Worm (Caenorhabditis elegans) whole organism, L4 larva: ENCODE measurements around the gene ZC116.5.

Experiments used
- F10B5.3 ChIP-seq: sonication (generic microtip); optimal IDR thresholded peaks from 2 replicates; lab custom pipeline; 2016; ENCODE audit warnings: mild to moderate bottlenecking, missing genetic modification characterization, missing compliant biosample characterization
- F37D6.2 ChIP-seq: sonication (generic microtip); optimal IDR thresholded peaks from 2 replicates; lab custom pipeline; 2016; ENCODE audit warnings: mild to moderate bottlenecking, missing genetic modification characterization, missing compliant biosample characterization
- F44E2.7 ChIP-seq: fragments of 200-800 bp; sonication (Bioruptor generic); IDR thresholded peaks from 2 replicates; pipeline ENCODE4 v2.1.2; 2022; ENCODE audit warnings: missing genetic modification characterization, missing compliant biosample characterization
- F49E8.2 ChIP-seq: sonication (generic microtip); optimal IDR thresholded peaks from 2 replicates; lab custom pipeline; 2016; ENCODE audit warnings: missing compliant biosample characterization, mild to moderate bottlenecking, missing genetic modification characterization, borderline replicate concordance
- T20F7.1 ChIP-seq: fragments of 200-800 bp; sonication (Bioruptor generic); optimal IDR thresholded peaks from 2 replicates; lab custom pipeline; 2018; ENCODE audit warnings: mild to moderate bottlenecking, missing genetic modification characterization, missing compliant biosample characterization
- Y105C5A.15 ChIP-seq: fragments of 200-800 bp; sonication (Bioruptor generic); IDR thresholded peaks from 2 replicates; pipeline ENCODE4 v1.3.6; 2022; ENCODE audit warnings: missing genetic modification characterization, missing compliant biosample characterization
- Y48G9A.11 ChIP-seq: fragments of 200-800 bp; sonication (Bioruptor generic); IDR thresholded peaks from 2 replicates; pipeline ENCODE4 v1.3.6; 2022; ENCODE audit warnings: missing genetic modification reagents, missing genetic modification characterization, missing compliant biosample characterization
- attf-4 ChIP-seq: sonication (generic microtip); optimal IDR thresholded peaks from 3 replicates; lab custom pipeline; 2017; ENCODE audit warnings: missing biosample characterization, missing genetic modification characterization
- ceh-32 ChIP-seq: sonication (generic microtip); optimal IDR thresholded peaks from 2 replicates; lab custom pipeline; 2016; ENCODE audit warnings: mild to moderate bottlenecking, missing genetic modification characterization, missing compliant biosample characterization; ENCODE audit not compliant: poor library complexity
- ces-1 ChIP-seq: fragments of 150-350 bp; sonication (generic microtip); optimal IDR thresholded peaks from 4 replicates; lab custom pipeline; 2014; ENCODE audit warnings: missing biosample characterization, missing genetic modification reagents, missing genetic modification characterization
- ctbp-1 ChIP-seq: fragments of 200-800 bp; sonication (Bioruptor generic); IDR thresholded peaks from 2 replicates; pipeline ENCODE4 v1.3.6; 2022; ENCODE audit warnings: missing genetic modification reagents, missing genetic modification characterization, missing compliant biosample characterization
- daf-16 ChIP-seq, 3 experiments: sonication (generic microtip); optimal IDR thresholded peaks; 2 replicates each; lab custom pipeline; 2016 to 2017; ENCODE audit warnings: missing genetic modification characterization in 3 of 3, missing genetic modification reagents in 3 of 3, mild to moderate bottlenecking in 2 of 3, missing compliant biosample characterization in 2 of 3, missing biosample characterization in 1 of 3, moderate library complexity in 1 of 3
- daf-19 ChIP-seq: fragments of 200-800 bp; sonication (Bioruptor generic); conservative IDR thresholded peaks from 2 replicates; pipeline ENCODE4 v1.3.6; 2022; ENCODE audit warnings: missing genetic modification characterization, missing compliant biosample characterization
- daf-8 ChIP-seq: fragments of 200-800 bp; sonication (Bioruptor generic); IDR thresholded peaks from 2 replicates; pipeline ENCODE4 v1.3.6; 2022; ENCODE audit warnings: missing genetic modification characterization, missing compliant biosample characterization
- dve-1 ChIP-seq: sonication (generic microtip); optimal IDR thresholded peaks from 2 replicates; lab custom pipeline; 2017; ENCODE audit warnings: antibody characterized with exemption, mild to moderate bottlenecking, missing genetic modification characterization, missing compliant biosample characterization; ENCODE audit not compliant: insufficient read depth
- egl-43 ChIP-seq: fragments of 200-800 bp; sonication (Bioruptor generic); IDR thresholded peaks from 2 replicates; pipeline ENCODE4 v1.3.6; 2022; ENCODE audit warnings: missing genetic modification reagents, missing genetic modification characterization, missing compliant biosample characterization
- fos-1 ChIP-seq: fragments of 150-350 bp; optimal IDR thresholded peaks from 2 replicates; lab custom pipeline; 2014; ENCODE audit warnings: missing biosample characterization, missing genetic modification characterization
- hlh-11 ChIP-seq: fragments of 200-800 bp; sonication (Bioruptor generic); optimal IDR thresholded peaks from 2 replicates; lab custom pipeline; 2018; ENCODE audit warnings: mild to moderate bottlenecking, missing genetic modification characterization, missing compliant biosample characterization
- lin-1 ChIP-seq: fragments of 200-800 bp; sonication (Bioruptor generic); IDR thresholded peaks from 2 replicates; pipeline ENCODE4 v1.3.6; 2022; ENCODE audit warnings: missing genetic modification reagents, missing genetic modification characterization, missing compliant biosample characterization
- lin-13 ChIP-seq: fragments of 150-350 bp; optimal IDR thresholded peaks from 2 replicates; lab custom pipeline; 2014; ENCODE audit warnings: missing biosample characterization, missing genetic modification reagents, missing genetic modification characterization
- lin-38 ChIP-seq: fragments of 200-800 bp; sonication (Bioruptor generic); IDR thresholded peaks from 2 replicates; pipeline ENCODE4 v1.3.6; 2022; ENCODE audit warnings: missing genetic modification reagents, missing genetic modification characterization, missing compliant biosample characterization
- lin-39 ChIP-seq: fragments of 150-350 bp; optimal IDR thresholded peaks from 2 replicates; lab custom pipeline; 2014; ENCODE audit warnings: missing biosample characterization, missing genetic modification reagents, missing genetic modification characterization
- lsy-2 ChIP-seq, 2 experiments: fragments of 150-350 bp in 1 of 2; sonication (generic microtip) in 1 of 2; optimal IDR thresholded peaks; 2 replicates each; lab custom pipeline; 2014 to 2017; ENCODE audit warnings: missing biosample characterization in 2 of 2, missing genetic modification characterization in 2 of 2
- mdl-1 ChIP-seq, 2 experiments: fragments of 150-350 bp in 1 of 2; sonication (generic microtip) in 1 of 2; optimal IDR thresholded peaks; 2 replicates each; lab custom pipeline; 2014 to 2017; ENCODE audit warnings: missing biosample characterization in 2 of 2, missing genetic modification characterization in 2 of 2
- mdt-29 ChIP-seq: fragments of 200-800 bp; sonication (Bioruptor generic); IDR thresholded peaks from 2 replicates; pipeline ENCODE4 v1.3.6; 2022; ENCODE audit warnings: missing genetic modification reagents, missing genetic modification characterization, missing compliant biosample characterization
- mep-1 ChIP-seq: fragments of 150-350 bp; sonication (generic microtip); optimal IDR thresholded peaks from 3 replicates; lab custom pipeline; 2014; ENCODE audit warnings: missing biosample characterization, missing genetic modification characterization
- mes-2 ChIP-seq: sonication (generic microtip); optimal IDR thresholded peaks from 2 replicates; lab custom pipeline; 2016; ENCODE audit warnings: missing genotype, mild to moderate bottlenecking, missing genetic modification characterization, missing compliant biosample characterization; ENCODE audit not compliant: poor library complexity, severe bottlenecking
- mxl-2 ChIP-seq: fragments of 200-800 bp; sonication (Bioruptor generic); conservative IDR thresholded peaks from 2 replicates; pipeline ENCODE4 v1.3.6; 2022; ENCODE audit warnings: missing genetic modification reagents, missing genetic modification characterization, missing compliant biosample characterization
- mxl-3 ChIP-seq: fragments of 200-800 bp; sonication (Bioruptor generic); optimal IDR thresholded peaks from 2 replicates; lab custom pipeline; 2018; ENCODE audit warnings: mild to moderate bottlenecking, missing genetic modification characterization, missing compliant biosample characterization
- nhr-10 ChIP-seq: fragments of 150-350 bp; optimal IDR thresholded peaks from 2 replicates; lab custom pipeline; 2014; ENCODE audit warnings: missing biosample characterization, missing genetic modification characterization
- nhr-102 ChIP-seq: sonication (generic microtip); optimal IDR thresholded peaks from 2 replicates; lab custom pipeline; 2016; ENCODE audit warnings: mild to moderate bottlenecking, missing genetic modification characterization, moderate library complexity, missing compliant biosample characterization
- nhr-11 ChIP-seq: fragments of 150-350 bp; optimal IDR thresholded peaks from 2 replicates; lab custom pipeline; 2014; ENCODE audit warnings: missing biosample characterization, missing genetic modification characterization
- nhr-41 ChIP-seq: fragments of 200-800 bp; sonication (Bioruptor generic); IDR thresholded peaks from 2 replicates; pipeline ENCODE4 v1.3.6; 2022; ENCODE audit warnings: missing genetic modification reagents, missing genetic modification characterization, missing compliant biosample characterization
- nhr-76 ChIP-seq: fragments of 150-350 bp; optimal IDR thresholded peaks from 2 replicates; lab custom pipeline; 2014; ENCODE audit warnings: missing biosample characterization, missing genetic modification characterization
- pqm-1 ChIP-seq: sonication (generic microtip); optimal IDR thresholded peaks from 2 replicates; lab custom pipeline; 2017; ENCODE audit warnings: missing biosample characterization, missing genetic modification characterization
- rbr-2 ChIP-seq: sonication (generic microtip); optimal IDR thresholded peaks from 2 replicates; lab custom pipeline; 2016; ENCODE audit warnings: missing genotype, missing genetic modification characterization, missing compliant biosample characterization
- sdz-12 ChIP-seq: fragments of 200-800 bp; sonication (Bioruptor generic); optimal IDR thresholded peaks from 2 replicates; lab custom pipeline; 2018; ENCODE audit warnings: mild to moderate bottlenecking, missing genetic modification characterization, missing compliant biosample characterization
- spr-3 ChIP-seq: fragments of 200-800 bp; sonication (Bioruptor generic); optimal IDR thresholded peaks from 2 replicates; lab custom pipeline; 2018; ENCODE audit warnings: mild to moderate bottlenecking, missing genetic modification characterization, missing compliant biosample characterization
- tra-1 ChIP-seq: fragments of 200-800 bp; sonication (Bioruptor generic); IDR thresholded peaks from 2 replicates; pipeline ENCODE4 v1.3.6; 2022; ENCODE audit warnings: missing genetic modification reagents, missing genetic modification characterization, missing compliant biosample characterization
- unc-62 ChIP-seq, 3 experiments: fragments of 150-350 bp in 1 of 3; sonication (generic microtip); optimal IDR thresholded peaks in 2 of 3; peaks in 1 of 3; 1 replicate in 1 of 3; 2 replicates in 2 of 3; lab custom pipeline; 2014 to 2017; ENCODE audit warnings: missing biosample characterization in 3 of 3, missing genetic modification characterization in 3 of 3, missing genetic modification reagents in 3 of 3, missing genotype in 1 of 3
- zag-1 ChIP-seq: fragments of 150-350 bp; optimal IDR thresholded peaks from 2 replicates; lab custom pipeline; 2014; ENCODE audit warnings: missing biosample characterization, missing genetic modification characterization
- zfp-3 ChIP-seq: fragments of 200-800 bp; sonication (Bioruptor generic); conservative IDR thresholded peaks from 2 replicates; pipeline ENCODE4 v1.3.6; 2022; ENCODE audit warnings: missing genetic modification reagents, missing genetic modification characterization, missing compliant biosample characterization
- zip-11 ChIP-seq: fragments of 200-800 bp; sonication (Bioruptor generic); IDR thresholded peaks from 2 replicates; pipeline ENCODE4 v1.3.6; 2022; ENCODE audit warnings: missing genetic modification characterization, missing compliant biosample characterization
- ztf-11 ChIP-seq: fragments of 150-350 bp; optimal IDR thresholded peaks from 2 replicates; lab custom pipeline; 2014; ENCODE audit warnings: missing biosample characterization, missing genetic modification characterization

The ZC116.5 gene

ce11 chrV:12599510-12600242, 9.1 kb downstream of the ZC116.5 start, which contains the start of gene C14C10.5:
Gene C14C10.5, plus strand, starts transcription at chrV:12600192.
- TF ChIP-seq T20F7.1 (GFP tag; lab: Kevin White, UChicago) (peak; percentile 41), dve-1 (tag; lab: Kevin White, UChicago) (peak; percentile 48), mxl-3 (GFP tag; lab: Kevin White, UChicago) (peak; percentile 15), daf-16 (GFP tag; optimal IDR thresholded peaks at IDR 0.05; lab: Kevin White, UChicago) (no peak), daf-16 (tag; optimal IDR thresholded peaks at IDR 0.05; lab: Kevin White, UChicago) (peak; percentile 79), egl-43 (GFP tag; lab: Robert Waterston, UW) (no peak), sdz-12 (no peak), mes-2 (tag; lab: Kevin White, UChicago) (peak; percentile 27), hlh-11 (peak; percentile 38), pqm-1 (tag; lab: Kevin White, UChicago) (no peak), F49E8.2 (tag; lab: Kevin White, UChicago) (no peak), mdl-1 (tag; optimal IDR thresholded peaks at IDR 0.05; lab: Kevin White, UChicago) (peak in 1 of 2 experiments; percentile 33), lin-13 (GFP tag; lab: Kevin White, UChicago) (no peak), daf-19 (GFP tag; lab: Robert Waterston, UW) (0 out of 2 replicates have a peak, but pooled peaks have one; percentile 24), ctbp-1 (no peak), Y105C5A.15 (no peak), mep-1 (tag; lab: Kevin White, UChicago) (no peak), nhr-102 (tag; lab: Kevin White, UChicago) (no peak)

- peak in 1 of 2 experiments; percentile 32 for TF ChIP-seq lsy-2 (tag; optimal IDR thresholded peaks at IDR 0.05; lab: Kevin White, UChicago)
- no peak for TF ChIP-seq Y48G9A.11
- peak; percentile 40 for TF ChIP-seq mes-2 (tag; lab: Kevin White, UChicago)
Observed at ce11 chrV:12599110-12599509, 9.6 kb downstream of the ZC116.5 start, which contains the start of the genes C14C10.10 and ril-2. Gene C14C10.10, minus strand, starts transcription at chrV:12599128. Gene ril-2, minus strand, starts transcription at chrV:12599157.

ce11 chrV:12596795-12597194, 12.0 kb downstream of the ZC116.5 start:
- TF ChIP-seq nhr-11 (tag; lab: Kevin White, UChicago) (no peak), daf-8 (GFP tag; lab: Robert Waterston, UW) (no peak), nhr-41 (GFP tag; lab: Robert Waterston, UW) (0 out of 2 replicates have a peak, but pooled peaks have one; percentile 40), rbr-2 (tag; lab: Kevin White, UChicago) (peak; percentile 53), fos-1 (tag; lab: Kevin White, UChicago) (no peak), spr-3 (GFP tag; lab: Kevin White, UChicago) (peak; percentile 17), ces-1 (no peak), F44E2.7 (no peak), mdt-29 (GFP tag; lab: Robert Waterston, UW) (no peak), zip-11 (no peak), nhr-76 (tag; lab: Kevin White, UChicago) (no peak), nhr-10 (no peak), mxl-2 (GFP tag; lab: Robert Waterston, UW) (no peak), ztf-11 (tag; lab: Kevin White, UChicago) (no peak), lin-38 (GFP tag; lab: Robert Waterston, UW) (peak; percentile 65), unc-62 (GFP tag; optimal IDR thresholded peaks at IDR 0.05 in 1 of 2; lab: Kevin White, UChicago) (peak in 1 of 2 experiments; percentile 94), unc-62 (tag; optimal IDR thresholded peaks at IDR 0.05; lab: Kevin White, UChicago) (no peak), lin-1 (peak; percentile 66; the same call in 1 of the 2 replicates), F49E8.2 (tag; lab: Kevin White, UChicago) (peak; percentile 53), zfp-3 (no peak; the same call in 1 of the 2 replicates), tra-1 (GFP tag; lab: Robert Waterston, UW) (0 out of 2 replicates have a peak, but pooled peaks have one; percentile 9), lin-39 (no peak), T20F7.1 (GFP tag; lab: Kevin White, UChicago) (peak; percentile 9), egl-43 (GFP tag; lab: Robert Waterston, UW) (peak; percentile 86), lsy-2 (tag; optimal IDR thresholded peaks at IDR 0.05; lab: Kevin White, UChicago) (peak in 1 of 2 experiments; percentile 42), zag-1 (tag; lab: Kevin White, UChicago) (no peak), attf-4 (tag; lab: Kevin White, UChicago) (no peak), F10B5.3 (peak; percentile 24), ceh-32 (tag; lab: Kevin White, UChicago) (no peak), F37D6.2 (no peak)
